Worm (Caenorhabditis elegans) whole organism, L1 larva: ENCODE results near the gene R02F11.11.

ENCODE experiments used
- C34B4.2 ChIP-seq: sonication (generic microtip); optimal IDR thresholded peaks from 2 replicates; lab custom pipeline; 2017; ENCODE audit warnings: mild to moderate bottlenecking, missing genetic modification characterization, missing compliant biosample characterization
- Y116A8C.19 ChIP-seq: sonication (generic microtip); optimal IDR thresholded peaks from 2 replicates; lab custom pipeline; 2016; ENCODE audit warnings: missing compliant biosample characterization, missing genetic modification characterization, borderline replicate concordance
- aha-1 ChIP-seq: fragments of 150-350 bp; optimal IDR thresholded peaks from 2 replicates; lab custom pipeline; 2014; ENCODE audit warnings: missing biosample characterization, missing genetic modification characterization
- ama-1 ChIP-seq: fragments of 150-350 bp; optimal IDR thresholded peaks from 2 replicates; lab custom pipeline; 2014
- blmp-1 ChIP-seq: fragments of 150-350 bp; optimal IDR thresholded peaks from 2 replicates; lab custom pipeline; 2014; ENCODE audit warnings: missing biosample characterization, missing genetic modification characterization
- ceh-88 ChIP-seq: fragments of 200-800 bp; sonication (Bioruptor generic); IDR thresholded peaks from 2 replicates; pipeline ENCODE4 v1.3.6; 2022; ENCODE audit warnings: missing genetic modification characterization, missing compliant biosample characterization
- dpl-1 ChIP-seq, 3 experiments: fragments of 150-350 bp in 2 of 3; sonication (generic microtip) in 1 of 3; optimal IDR thresholded peaks; 2 replicates each; lab custom pipeline; 2014 to 2017; ENCODE audit warnings: missing biosample characterization in 3 of 3, missing genetic modification characterization in 3 of 3, missing genetic modification reagents in 3 of 3
- dsc-1 ChIP-seq: sonication (generic microtip); optimal IDR thresholded peaks from 2 replicates; lab custom pipeline; 2016; ENCODE audit warnings: mild to moderate bottlenecking, missing genetic modification characterization, missing compliant biosample characterization
- efl-1 ChIP-seq, 4 experiments: fragments of 150-350 bp; optimal IDR thresholded peaks in 3 of 4; peaks in 1 of 4; 1 replicate in 1 of 4; 2 replicates in 3 of 4; lab custom pipeline; 2014; ENCODE audit warnings: missing biosample characterization in 2 of 4, missing genetic modification characterization in 2 of 4, missing genetic modification reagents in 2 of 4
- efl-3 ChIP-seq: fragments of 200-800 bp; sonication (Bioruptor generic); optimal IDR thresholded peaks from 2 replicates; lab custom pipeline; 2018; ENCODE audit warnings: mild to moderate bottlenecking, missing genetic modification characterization, missing compliant biosample characterization
- elt-2 ChIP-seq: sonication (generic microtip); optimal IDR thresholded peaks from 2 replicates; lab custom pipeline; 2016; ENCODE audit warnings: missing genetic modification characterization, mild to moderate bottlenecking, inconsistent platforms, missing compliant biosample characterization, missing genetic modification reagents
- elt-3 ChIP-seq, 6 experiments: fragments of 150-350 bp in 1 of 6; sonication (generic microtip); optimal IDR thresholded peaks; 2 replicates each; lab custom pipeline; 2017 to 2018; ENCODE audit warnings: missing biosample characterization in 6 of 6, missing genetic modification characterization in 6 of 6, inconsistent platforms in 1 of 6
- fkh-10 ChIP-seq: sonication (generic microtip); optimal IDR thresholded peaks from 2 replicates; lab custom pipeline; 2017; ENCODE audit warnings: missing biosample characterization, missing genetic modification reagents, missing genetic modification characterization
- fkh-4 ChIP-seq: sonication (generic microtip); optimal IDR thresholded peaks from 2 replicates; lab custom pipeline; 2016; ENCODE audit warnings: missing compliant biosample characterization, missing genetic modification characterization, borderline replicate concordance
- fkh-8 ChIP-seq: sonication (generic microtip); optimal IDR thresholded peaks from 2 replicates; lab custom pipeline; 2016; ENCODE audit warnings: mild to moderate bottlenecking, missing genetic modification characterization, missing compliant biosample characterization
- fos-1 ChIP-seq: fragments of 150-350 bp; optimal IDR thresholded peaks from 2 replicates; lab custom pipeline; 2014; ENCODE audit warnings: missing biosample characterization, missing genetic modification characterization
- irx-1 ChIP-seq: sonication (generic microtip); optimal IDR thresholded peaks from 2 replicates; lab custom pipeline; 2016; ENCODE audit warnings: missing genetic modification characterization, missing compliant biosample characterization
- isw-1 ChIP-seq: fragments of 200-800 bp; sonication (Bioruptor generic); IDR thresholded peaks from 2 replicates; pipeline ENCODE4 v1.3.6; 2022; ENCODE audit warnings: missing genetic modification characterization, missing compliant biosample characterization
- lin-14 ChIP-seq: fragments of 200-800 bp; sonication (Bioruptor generic); optimal IDR thresholded peaks from 2 replicates; lab custom pipeline; 2018; ENCODE audit warnings: mild to moderate bottlenecking, missing genetic modification characterization, moderate library complexity, missing compliant biosample characterization
- lin-35 ChIP-seq, 2 experiments: fragments of 150-350 bp; optimal IDR thresholded peaks; 2 replicates each; lab custom pipeline; 2014; ENCODE audit warnings: missing biosample characterization in 2 of 2, missing genetic modification characterization in 2 of 2, missing genetic modification reagents in 2 of 2
- nhr-11 ChIP-seq: fragments of 150-350 bp; optimal IDR thresholded peaks from 2 replicates; lab custom pipeline; 2014; ENCODE audit warnings: missing biosample characterization, missing genetic modification characterization
- nhr-12 ChIP-seq: sonication (generic microtip); optimal IDR thresholded peaks from 2 replicates; lab custom pipeline; 2017; ENCODE audit warnings: missing biosample characterization, missing genetic modification characterization
- nhr-20 ChIP-seq: sonication (generic microtip); optimal IDR thresholded peaks from 2 replicates; lab custom pipeline; 2016; ENCODE audit warnings: mild to moderate bottlenecking, missing genetic modification characterization, missing compliant biosample characterization
- nhr-71 ChIP-seq: sonication (generic microtip); optimal IDR thresholded peaks from 2 replicates; lab custom pipeline; 2016; ENCODE audit warnings: mild to moderate bottlenecking, missing genetic modification characterization, moderate library complexity, missing compliant biosample characterization
- nhr-84 ChIP-seq: sonication (generic microtip); optimal IDR thresholded peaks from 2 replicates; lab custom pipeline; 2017; ENCODE audit warnings: missing biosample characterization, missing genetic modification characterization
- nhr-85 ChIP-seq: sonication (generic microtip); peaks from one replicate; lab custom pipeline; 2016; ENCODE audit warnings: missing genetic modification characterization, inconsistent platforms, missing compliant biosample characterization
- pag-3 ChIP-seq: sonication (generic microtip); optimal IDR thresholded peaks from 2 replicates; lab custom pipeline; 2017; ENCODE audit warnings: missing genetic modification characterization, mild to moderate bottlenecking, missing compliant biosample characterization, antibody characterized with exemption, borderline replicate concordance; ENCODE audit not compliant: insufficient read depth
- pax-3 ChIP-seq: fragments of 200-800 bp; sonication (Bioruptor generic); optimal IDR thresholded peaks from 2 replicates; lab custom pipeline; 2018; ENCODE audit warnings: mild to moderate bottlenecking, missing genetic modification characterization, moderate library complexity, missing compliant biosample characterization
- skn-1 ChIP-seq: fragments of 150-350 bp; optimal IDR thresholded peaks from 2 replicates; lab custom pipeline; 2014; ENCODE audit warnings: missing biosample characterization, missing genetic modification characterization
- snu-23 ChIP-seq: sonication (generic microtip); optimal IDR thresholded peaks from 2 replicates; lab custom pipeline; 2016; ENCODE audit warnings: missing genetic modification characterization, missing compliant biosample characterization
- unc-62 ChIP-seq: fragments of 150-350 bp; optimal IDR thresholded peaks from 2 replicates; lab custom pipeline; 2014; ENCODE audit warnings: missing biosample characterization, missing genetic modification reagents, missing genetic modification characterization
- unc-86 ChIP-seq: sonication (generic microtip); optimal IDR thresholded peaks from 2 replicates; lab custom pipeline; 2016; ENCODE audit warnings: missing genetic modification characterization, missing compliant biosample characterization
- unc-98 ChIP-seq: fragments of 200-800 bp; sonication (Bioruptor generic); IDR thresholded peaks from 2 replicates; pipeline ENCODE4 v1.3.6; 2022; ENCODE audit warnings: missing genetic modification characterization, missing compliant biosample characterization
- ztf-4 ChIP-seq: fragments of 150-350 bp; optimal IDR thresholded peaks from 2 replicates; lab custom pipeline; 2014; ENCODE audit warnings: missing biosample characterization, missing genetic modification characterization

Gene R02F11.11

DNA sequence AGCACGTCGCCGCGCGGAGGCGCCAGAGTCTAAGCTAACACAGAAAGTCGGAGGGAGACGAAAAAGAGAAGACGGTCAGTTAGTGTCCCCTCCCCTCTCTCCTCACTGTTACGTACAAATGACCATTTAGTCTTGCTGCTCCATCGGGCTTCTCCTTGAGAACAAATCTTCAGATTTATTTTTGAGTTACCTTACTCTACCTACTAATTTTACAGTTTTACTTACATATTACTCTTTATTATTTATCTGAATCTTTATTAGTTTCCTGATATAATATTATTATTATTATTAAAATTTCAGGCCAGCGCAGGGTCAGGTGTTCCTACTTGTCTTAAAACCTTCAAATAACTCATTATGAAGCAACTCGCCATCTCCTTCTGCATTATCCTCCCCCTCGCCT, 9.1 kb downstream of the R02F11.11 start, which contains the start of gene R02F11.1:
TSS of gene R02F11.1 (plus strand) at position 301 of the 400 bp plus-strand sequence.
- TF ChIP-seq dsc-1 (tag; lab: Kevin White, UChicago) (no peak), nhr-84 (no peak), nhr-11 (tag; lab: Kevin White, UChicago) (no peak), unc-62 (GFP tag; lab: Kevin White, UChicago) (no peak), C34B4.2 (no peak), irx-1 (tag; lab: Kevin White, UChicago) (no peak), fkh-10 (GFP tag; lab: Kevin White, UChicago) (no peak), ztf-4 (tag; lab: Kevin White, UChicago) (no peak), efl-3 (GFP tag; lab: Kevin White, UChicago) (no peak), nhr-12 (tag; lab: Kevin White, UChicago) (no peak), fkh-4 (tag; lab: Kevin White, UChicago) (no peak), skn-1 (no peak), dpl-1 (GFP tag; optimal IDR thresholded peaks at IDR 0.05; lab: Kevin White, UChicago) (no peak), efl-1 (optimal IDR thresholded peaks at IDR 0.05; lab: Kevin White, UChicago) (no peak), efl-1 (GFP tag; optimal IDR thresholded peaks at IDR 0.05 in 1 of 2; lab: Kevin White, UChicago) (no peak), unc-98 (GFP tag; lab: Robert Waterston, UW) (no peak), snu-23 (GFP tag; lab: Kevin White, UChicago) (no peak), ama-1 (lab: Kevin White, UChicago) (no peak)

DNA sequence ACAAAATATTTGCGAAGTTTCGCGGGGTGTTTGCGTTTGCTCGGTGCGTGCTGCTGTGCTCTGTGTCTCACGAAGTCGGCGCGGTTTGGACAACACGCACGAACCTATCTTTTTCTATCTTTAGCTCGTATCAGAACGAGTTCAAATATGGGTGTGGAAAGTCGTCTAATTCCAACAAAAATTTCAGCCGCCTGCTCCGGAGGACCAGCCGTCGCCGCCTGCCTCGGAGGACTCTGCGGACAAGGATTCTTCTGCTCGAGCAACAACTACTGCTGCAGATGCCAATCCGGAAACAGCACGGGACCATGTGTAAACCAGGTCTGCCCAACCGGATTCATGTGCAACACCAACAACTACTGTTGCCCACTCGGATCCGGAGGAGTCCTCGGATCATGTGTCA, 10.3 kb downstream of the R02F11.11 start:
- TF ChIP-seq efl-1 (optimal IDR thresholded peaks at IDR 0.05; lab: Kevin White, UChicago): no peak
- TF ChIP-seq efl-1 (GFP tag; optimal IDR thresholded peaks at IDR 0.05 in 1 of 2; lab: Kevin White, UChicago): peak in 1 of 2 experiments; percentile 87
- no peak for TF ChIP-seq isw-1

DNA sequence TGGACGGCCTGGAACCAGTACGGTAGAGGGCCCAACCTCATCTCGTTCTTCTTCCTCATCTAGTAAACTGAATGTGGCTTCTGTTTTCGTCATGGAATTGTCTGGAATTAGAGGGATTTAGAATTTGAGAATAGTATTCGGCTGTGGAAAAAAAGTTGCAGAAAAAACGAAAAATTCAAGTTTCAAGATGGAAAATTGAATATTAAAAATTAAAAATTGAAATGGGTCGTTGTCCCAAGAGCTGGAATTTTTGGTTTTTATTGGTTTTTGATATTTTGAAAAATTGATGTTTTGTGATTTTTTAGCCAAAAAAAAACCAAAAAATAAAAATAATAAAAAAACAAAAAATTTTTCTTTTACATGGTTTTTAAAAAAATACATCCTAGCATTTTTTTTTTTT, 14.2 kb downstream of the R02F11.11 start, which contains the start of gene R02F11.3:
TSS of gene R02F11.3 (minus strand) at position 101 of the 400 bp plus-strand sequence.
- TF ChIP-seq ceh-88 (GFP tag; lab: Robert Waterston, UW): no peak
- no peak for TF ChIP-seq efl-1 (optimal IDR thresholded peaks at IDR 0.05; lab: Kevin White, UChicago)
- TF ChIP-seq efl-1 (GFP tag; optimal IDR thresholded peaks at IDR 0.05 in 1 of 2; lab: Kevin White, UChicago): peak in 1 of 2 experiments; percentile 23

- TF ChIP-seq efl-1 (optimal IDR thresholded peaks at IDR 0.05; lab: Kevin White, UChicago) (no peak), efl-1 (GFP tag; optimal IDR thresholded peaks at IDR 0.05 in 1 of 2; lab: Kevin White, UChicago) (peak in 1 of 2 experiments; percentile 73), lin-14 (GFP tag; lab: Kevin White, UChicago) (peak; percentile 46), Y116A8C.19 (no peak), lin-35 (GFP tag; optimal IDR thresholded peaks at IDR 0.05; lab: Kevin White, UChicago) (peak in 1 of 2 experiments; percentile 6), fos-1 (tag; lab: Kevin White, UChicago) (no peak), fkh-8 (tag; lab: Kevin White, UChicago) (peak; percentile 29), aha-1 (tag; lab: Kevin White, UChicago) (no peak), elt-3 (tag; optimal IDR thresholded peaks at IDR 0.05; lab: Kevin White, UChicago) (peak in 1 of 6 experiments; percentile 30), unc-98 (GFP tag; lab: Robert Waterston, UW) (no peak), elt-2 (tag; lab: Kevin White, UChicago) (no peak), blmp-1 (tag; lab: Kevin White, UChicago) (peak; percentile 71), pag-3 (tag; lab: Kevin White, UChicago) (no peak), nhr-71 (tag; lab: Kevin White, UChicago) (peak; percentile 41), pax-3 (tag; lab: Kevin White, UChicago) (no peak), nhr-20 (peak; percentile 23), snu-23 (GFP tag; lab: Kevin White, UChicago) (peak; percentile 42), efl-3 (GFP tag; lab: Kevin White, UChicago) (no peak), nhr-85 (tag; lab: Kevin White, UChicago) (peak; percentile 77), unc-86 (no peak)
Measured at ce11 chrV:4806859-4807258, 15.2 kb downstream of the R02F11.11 start.
